Worm (Caenorhabditis elegans) whole organism, L2 larva: Measurements from ENCODE around the gene F35F10.14.

Experiments
- aly-2 ChIP-seq: fragments of 150-350 bp; optimal IDR thresholded peaks from 2 replicates; lab custom pipeline; 2014; ENCODE audit warnings: missing biosample characterization, missing genetic modification characterization
- ceh-16 ChIP-seq: fragments of 150-350 bp; optimal IDR thresholded peaks from 2 replicates; lab custom pipeline; 2014; ENCODE audit warnings: missing biosample characterization, missing genetic modification characterization
- gmeb-1 ChIP-seq: fragments of 150-350 bp; optimal IDR thresholded peaks from 2 replicates; lab custom pipeline; 2014; ENCODE audit warnings: missing biosample characterization, missing genetic modification characterization
- lin-11 ChIP-seq: fragments of 150-350 bp; sonication (generic microtip); optimal IDR thresholded peaks from 2 replicates; lab custom pipeline; 2014; ENCODE audit warnings: missing biosample characterization, missing genetic modification characterization, inconsistent platforms, mixed read lengths
- nhr-11 ChIP-seq: fragments of 150-350 bp; optimal IDR thresholded peaks from 2 replicates; lab custom pipeline; 2014; ENCODE audit warnings: missing biosample characterization, missing genetic modification characterization
- nhr-21 ChIP-seq: fragments of 150-350 bp; optimal IDR thresholded peaks from 2 replicates; lab custom pipeline; 2014; ENCODE audit warnings: missing biosample characterization, missing genetic modification characterization
- nhr-77 ChIP-seq: fragments of 150-350 bp; optimal IDR thresholded peaks from 2 replicates; lab custom pipeline; 2014; ENCODE audit warnings: missing biosample characterization, missing genetic modification characterization
- ztf-11 ChIP-seq: sonication (generic microtip); optimal IDR thresholded peaks from 2 replicates; lab custom pipeline; 2017; ENCODE audit warnings: missing biosample characterization, missing genetic modification characterization
- ztf-4 ChIP-seq: fragments of 150-350 bp; optimal IDR thresholded peaks from 2 replicates; lab custom pipeline; 2014; ENCODE audit warnings: missing biosample characterization, missing genetic modification characterization

- TF ChIP-seq lin-11 (tag; lab: Kevin White, UChicago) (no peak), nhr-77 (tag; lab: Kevin White, UChicago) (no peak), nhr-21 (tag; lab: Kevin White, UChicago) (no peak), aly-2 (tag; lab: Kevin White, UChicago) (no peak), ceh-16 (tag; lab: Kevin White, UChicago) (no peak), nhr-11 (no peak), ztf-11 (tag; lab: Kevin White, UChicago) (no peak), gmeb-1 (tag; lab: Kevin White, UChicago) (no peak), ztf-4 (no peak)
Measured at ce11 chrV:3288134-3288533, 31.8 kb downstream of the F35F10.14 start.
